Fruit fly (Drosophila melanogaster) whole organism, embryonic: ENCODE data around the gene PH4alphaEFB.

Experiments
- Abd-B ChIP-seq: fragments of 200-800 bp; sonication (Bioruptor generic); optimal IDR thresholded peaks from 2 replicates; lab custom pipeline; 2018; ENCODE audit warnings: missing biosample characterization, mild to moderate bottlenecking, missing genetic modification characterization, moderate library complexity
- Asciz ChIP-seq: fragments of 200-800 bp; sonication (Bioruptor generic); optimal IDR thresholded peaks from 2 replicates; lab custom pipeline; 2017; ENCODE audit warnings: missing biosample characterization, mild to moderate bottlenecking, missing genetic modification characterization, missing genetic modification reagents
- CG10147 ChIP-seq: fragments of 200-800 bp; sonication (Bioruptor generic); optimal IDR thresholded peaks from 2 replicates; lab custom pipeline; 2019; ENCODE audit warnings: missing biosample characterization, mild to moderate bottlenecking, missing genetic modification characterization, moderate library complexity
- CG10654 ChIP-seq: fragments of 200-800 bp; sonication (Bioruptor generic); optimal IDR thresholded peaks from 2 replicates; lab custom pipeline; 2016; ENCODE audit warnings: missing biosample characterization, missing genetic modification characterization
- CG11247 ChIP-seq: fragments of 200-800 bp; sonication (Bioruptor generic); IDR thresholded peaks from 2 replicates; pipeline ENCODE4 v1.3.6; 2022; ENCODE audit warnings: missing biosample characterization, missing genetic modification characterization
- CG14014 ChIP-seq: fragments of 200-800 bp; sonication (Bioruptor generic); IDR thresholded peaks from 2 replicates; pipeline ENCODE4 v1.3.6; 2022; ENCODE audit warnings: missing biosample characterization, missing genetic modification characterization
- CG18476 ChIP-seq: fragments of 200-800 bp; sonication (Bioruptor generic); optimal IDR thresholded peaks from 2 replicates; lab custom pipeline; 2016; ENCODE audit warnings: missing biosample characterization, mild to moderate bottlenecking, missing genetic modification characterization
- CG3407 ChIP-seq: fragments of 200-800 bp; sonication (Bioruptor generic); optimal IDR thresholded peaks from 2 replicates; lab custom pipeline; 2018; ENCODE audit warnings: missing biosample characterization, mild to moderate bottlenecking, missing genetic modification characterization
- CG4854 ChIP-seq: fragments of 200-800 bp; sonication (Bioruptor generic); optimal IDR thresholded peaks from 2 replicates; lab custom pipeline; 2016; ENCODE audit warnings: missing biosample characterization, missing genetic modification characterization, inconsistent platforms
- CG7839 ChIP-seq: fragments of 200-800 bp; sonication (Bioruptor generic); optimal IDR thresholded peaks from 3 replicates; lab custom pipeline; 2018; ENCODE audit warnings: missing biosample characterization, mild to moderate bottlenecking, missing genetic modification characterization, moderate library complexity
- CG7928 ChIP-seq: fragments of 200-800 bp; sonication (Bioruptor generic); optimal IDR thresholded peaks from 2 replicates; lab custom pipeline; 2017; ENCODE audit warnings: missing biosample characterization, mild to moderate bottlenecking, missing genetic modification characterization
- CG8388 ChIP-seq: fragments of 200-800 bp; sonication (Bioruptor generic); optimal IDR thresholded peaks from 2 replicates; lab custom pipeline; 2019; ENCODE audit warnings: missing biosample characterization, mild to moderate bottlenecking, missing genetic modification characterization, moderate library complexity
- CG9932 ChIP-seq: fragments of 200-800 bp; sonication (Bioruptor generic); IDR thresholded peaks from 2 replicates; pipeline ENCODE4 v1.3.6; 2022; ENCODE audit warnings: missing biosample characterization, missing genetic modification characterization
- CkIIα-i1 ChIP-seq: fragments of 200-800 bp; sonication (Bioruptor generic); IDR thresholded peaks from 2 replicates; pipeline ENCODE4 v1.3.6; 2022; ENCODE audit warnings: missing biosample characterization, missing genetic modification characterization
- Dbx ChIP-seq: fragments of 200-800 bp; sonication (Bioruptor generic); IDR thresholded peaks from 3 replicates; pipeline ENCODE4 v1.3.6; 2022; ENCODE audit warnings: missing biosample characterization, missing genetic modification characterization
- ERR ChIP-seq: fragments of 200-800 bp; sonication (Bioruptor generic); optimal IDR thresholded peaks from 2 replicates; lab custom pipeline; 2016; ENCODE audit warnings: missing biosample characterization, missing genetic modification characterization
- Elba2 ChIP-seq: fragments of 200-800 bp; sonication (Bioruptor generic); optimal IDR thresholded peaks from 3 replicates; lab custom pipeline; 2016; ENCODE audit warnings: missing biosample characterization, missing genetic modification characterization
- GATAe ChIP-seq: fragments of 200-800 bp; sonication (Bioruptor generic); conservative IDR thresholded peaks from 2 replicates; pipeline ENCODE4 v1.3.6; 2022; ENCODE audit warnings: missing biosample characterization, missing genetic modification characterization
- Hmx ChIP-seq: fragments of 200-800 bp; sonication (Bioruptor generic); optimal IDR thresholded peaks from 2 replicates; lab custom pipeline; 2016; ENCODE audit warnings: missing biosample characterization, missing genetic modification characterization
- Hr51 ChIP-seq, 2 experiments: fragments of 200-800 bp; sonication (Bioruptor generic); optimal IDR thresholded peaks; 2 replicates in 1 of 2; 3 replicates in 1 of 2; lab custom pipeline; 2016 to 2018; ENCODE audit warnings: missing biosample characterization in 2 of 2, missing genetic modification characterization in 2 of 2, mild to moderate bottlenecking in 1 of 2, moderate library complexity in 1 of 2
- Lpt ChIP-seq: fragments of >200 bp; optimal IDR thresholded peaks from 2 replicates; lab custom pipeline; 2018; ENCODE audit warnings: missing biosample characterization, missing genetic modification characterization
- Sox102F ChIP-seq: fragments of 200-800 bp; sonication (Bioruptor generic); optimal IDR thresholded peaks from 2 replicates; lab custom pipeline; 2018; ENCODE audit warnings: missing biosample characterization, mild to moderate bottlenecking, missing genetic modification characterization, moderate library complexity
- Ssrp ChIP-seq: fragments of 200-800 bp; sonication (Bioruptor generic); optimal IDR thresholded peaks from 2 replicates; lab custom pipeline; 2018; ENCODE audit warnings: missing biosample characterization, mild to moderate bottlenecking, missing genetic modification characterization, moderate library complexity
- Tbp ChIP-seq: fragments of >200 bp; optimal IDR thresholded peaks from 2 replicates; lab custom pipeline; 2018; ENCODE audit warnings: missing biosample characterization, missing genetic modification characterization
- Trl ChIP-seq, 3 experiments: fragments of >200 bp in 2 of 3; fragments of 200-800 bp in 1 of 3; sonication (Bioruptor generic) in 1 of 3; optimal IDR thresholded peaks; 2 replicates in 1 of 3; 3 replicates in 2 of 3; lab custom pipeline; 2016 to 2017; ENCODE audit warnings: missing biosample characterization in 1 of 3, missing genetic modification characterization in 1 of 3
- bab2 ChIP-seq: fragments of 200-800 bp; sonication (Bioruptor generic); optimal IDR thresholded peaks from 2 replicates; lab custom pipeline; 2016; ENCODE audit warnings: missing biosample characterization, missing genetic modification characterization
- bbx ChIP-seq: fragments of 200-800 bp; sonication (Bioruptor generic); IDR thresholded peaks from 2 replicates; pipeline ENCODE4 v1.3.6; 2022; ENCODE audit warnings: missing biosample characterization, missing genetic modification characterization; ENCODE audit not compliant: partially characterized antibody
- bsh ChIP-seq, 2 experiments: fragments of 200-800 bp; sonication (Bioruptor generic); optimal IDR thresholded peaks; 2 replicates each; lab custom pipeline; 2017 to 2018; ENCODE audit warnings: mild to moderate bottlenecking in 2 of 2, missing biosample characterization in 2 of 2, missing genetic modification characterization in 2 of 2, moderate library complexity in 1 of 2
- cad ChIP-seq: fragments of >200 bp; optimal IDR thresholded peaks from 2 replicates; lab custom pipeline; 2017; ENCODE audit warnings: missing biosample characterization, missing genetic modification characterization
- caup ChIP-seq: fragments of 200-800 bp; sonication (Bioruptor generic); optimal IDR thresholded peaks from 3 replicates; lab custom pipeline; 2017; ENCODE audit warnings: missing biosample characterization, mild to moderate bottlenecking, missing genetic modification characterization, moderate library complexity; ENCODE audit not compliant: severe bottlenecking
- crol ChIP-seq: fragments of 200-800 bp; sonication (Bioruptor generic); IDR thresholded peaks from 2 replicates; pipeline ENCODE4 v1.3.6; 2022; ENCODE audit warnings: missing biosample characterization, missing genetic modification characterization
- cwo ChIP-seq: fragments of 200-800 bp; sonication (Bioruptor generic); optimal IDR thresholded peaks from 3 replicates; lab custom pipeline; 2017; ENCODE audit warnings: missing biosample characterization, missing genetic modification characterization, mild to moderate bottlenecking, moderate library complexity, missing genetic modification reagents
- dan ChIP-seq: fragments of 200-800 bp; sonication (Bioruptor generic); IDR thresholded peaks from 2 replicates; pipeline ENCODE4 v1.3.6; 2022; ENCODE audit warnings: missing biosample characterization, missing genetic modification characterization
- dm ChIP-seq: fragments of 200-800 bp; sonication (Bioruptor generic); optimal IDR thresholded peaks from 3 replicates; lab custom pipeline; 2016; ENCODE audit warnings: missing biosample characterization, missing genetic modification characterization
- dpn ChIP-seq, 2 experiments: fragments of 200-800 bp; sonication (Bioruptor generic); optimal IDR thresholded peaks; 3 replicates each; lab custom pipeline; 2016; ENCODE audit warnings: missing biosample characterization in 2 of 2, missing genetic modification characterization in 2 of 2
- ems ChIP-seq: fragments of 200-800 bp; sonication (Bioruptor generic); optimal IDR thresholded peaks from 3 replicates; lab custom pipeline; 2016; ENCODE audit warnings: missing biosample characterization, missing genetic modification characterization
- fd96Cb ChIP-seq: fragments of 200-800 bp; sonication (Bioruptor generic); optimal IDR thresholded peaks from 2 replicates; lab custom pipeline; 2018; ENCODE audit warnings: missing biosample characterization, mild to moderate bottlenecking, missing genetic modification characterization, moderate library complexity
- ftz-f1 ChIP-seq: fragments of 200-800 bp; sonication (Bioruptor generic); optimal IDR thresholded peaks from 2 replicates; lab custom pipeline; 2016; ENCODE audit warnings: missing biosample characterization, missing genetic modification characterization
- gcm ChIP-seq: fragments of 200-800 bp; sonication (Bioruptor generic); optimal IDR thresholded peaks from 2 replicates; lab custom pipeline; 2019; ENCODE audit warnings: missing biosample characterization, mild to moderate bottlenecking, missing genetic modification characterization, moderate library complexity
- gro ChIP-seq: fragments of 200-800 bp; sonication (Bioruptor generic); optimal IDR thresholded peaks from 2 replicates; lab custom pipeline; 2016; ENCODE audit warnings: missing biosample characterization, missing genetic modification characterization
- gt ChIP-seq: fragments of 200-800 bp; sonication (Bioruptor generic); IDR thresholded peaks from 2 replicates; pipeline ENCODE4 v1.3.6; 2022; ENCODE audit warnings: missing biosample characterization, missing genetic modification characterization
- jing ChIP-seq: fragments of 200-800 bp; sonication (Bioruptor generic); optimal IDR thresholded peaks from 2 replicates; lab custom pipeline; 2018; ENCODE audit warnings: missing biosample characterization, mild to moderate bottlenecking, missing genetic modification characterization
- kni ChIP-seq: fragments of 200-800 bp; sonication (Bioruptor generic); optimal IDR thresholded peaks from 3 replicates; lab custom pipeline; 2017; ENCODE audit warnings: mild to moderate bottlenecking, missing biosample characterization, missing genetic modification reagents, missing genetic modification characterization
- lmd ChIP-seq: fragments of 200-800 bp; sonication (Bioruptor generic); IDR thresholded peaks from 2 replicates; pipeline ENCODE4 v1.3.6; 2022; ENCODE audit warnings: missing biosample characterization, missing genetic modification characterization
- pnt ChIP-seq: fragments of 200-800 bp; sonication (Bioruptor generic); optimal IDR thresholded peaks from 3 replicates; lab custom pipeline; 2016; ENCODE audit warnings: missing biosample characterization, missing genetic modification characterization
- sd ChIP-seq: fragments of 200-800 bp; sonication (Bioruptor generic); optimal IDR thresholded peaks from 3 replicates; lab custom pipeline; 2018; ENCODE audit warnings: missing biosample characterization, mild to moderate bottlenecking, missing genetic modification characterization, moderate library complexity
- seq ChIP-seq: fragments of 200-800 bp; sonication (Bioruptor generic); IDR thresholded peaks from 2 replicates; pipeline ENCODE4 v1.3.6; 2022; ENCODE audit warnings: missing biosample characterization, missing genetic modification characterization
- sr ChIP-seq: fragments of 200-800 bp; sonication (Bioruptor generic); IDR thresholded peaks from 3 replicates; pipeline ENCODE4 v1.3.6; 2022; ENCODE audit warnings: missing biosample characterization, missing genetic modification characterization
- wek ChIP-seq: fragments of 200-800 bp; sonication (Bioruptor generic); optimal IDR thresholded peaks from 3 replicates; lab custom pipeline; 2018; ENCODE audit warnings: missing biosample characterization, mild to moderate bottlenecking, missing genetic modification characterization, moderate library complexity

PH4alphaEFB gene

dm6 chr3R:30531989-30532653 lies 66.3 kb downstream of the PH4alphaEFB start, which contains the start of gene tmod (continued):
- TF ChIP-seq bbx (peak; percentile 35; the same call in 1 of the 2 replicates), dan (GFP tag; lab: Robert Waterston, UW) (no peak), jing (GFP tag; lab: Kevin White, UChicago) (no peak), GATAe (GFP tag; lab: Robert Waterston, UW) (no peak), sr (GFP tag; lab: Robert Waterston, UW) (peak; percentile 36; the same call in 1 of the 3 replicates), Tbp (GFP tag; lab: Kevin White, UChicago) (no peak), ems (GFP tag; lab: Kevin White, UChicago) (peak; percentile 13), cwo (no peak), CG14014 (GFP tag; lab: Robert Waterston, UW) (0 out of 2 replicates have a peak, but pooled peaks have one; percentile 5), CG7839 (tag; lab: Kevin White, UChicago) (peak; percentile 63), sd (no peak), crol (GFP tag; lab: Robert Waterston, UW) (peak; percentile 85), cad (GFP tag; lab: Kevin White, UChicago) (no peak), Hr51 (GFP tag; optimal IDR thresholded peaks at IDR 0.05; lab: Kevin White, UChicago) (peak in 1 of 2 experiments; percentile 64), CG3407 (GFP tag; lab: Kevin White, UChicago) (peak; percentile 25), bsh (GFP tag; optimal IDR thresholded peaks at IDR 0.05; lab: Kevin White, UChicago) (peak in 1 of 2 experiments; percentile 69), Lpt (no peak), seq (no peak), dpn (GFP tag; optimal IDR thresholded peaks at IDR 0.05; lab: Kevin White, UChicago) (peak in 1 of 2 experiments; percentile 52), CG10654 (GFP tag; lab: Kevin White, UChicago) (peak; percentile 25), Ssrp (tag; lab: Kevin White, UChicago) (peak; percentile 62), Elba2 (GFP tag; lab: Kevin White, UChicago) (no peak), Asciz (GFP tag; lab: Kevin White, UChicago) (peak; percentile 3), CG7928 (GFP tag; lab: Kevin White, UChicago) (no peak), CkIIα-i1 (GFP tag; lab: Robert Waterston, UW) (no peak), CG18476 (GFP tag; lab: Kevin White, UChicago) (peak; percentile 45), CG4854 (GFP tag; lab: Kevin White, UChicago) (no peak), ftz-f1 (GFP tag; lab: Kevin White, UChicago) (peak; percentile 36), Trl (optimal IDR thresholded peaks at IDR 0.05; lab: Kevin White, UChicago) (peak; percentile 79 to 84), Trl (GFP tag; optimal IDR thresholded peaks at IDR 0.05; lab: Kevin White, UChicago) (no peak), kni (GFP tag; lab: Kevin White, UChicago) (peak; percentile 17), CG11247 (GFP tag; lab: Robert Waterston, UW) (no peak), CG10147 (GFP tag; lab: Kevin White, UChicago) (peak; percentile 19), lmd (GFP tag; lab: Robert Waterston, UW) (0 out of 2 replicates have a peak, but pooled peaks have one; percentile 28), dm (GFP tag; lab: Kevin White, UChicago) (no peak), CG9932 (GFP tag; lab: Robert Waterston, UW) (0 out of 2 replicates have a peak, but pooled peaks have one; percentile 16), gro (GFP tag; lab: Kevin White, UChicago) (no peak), Sox102F (peak; percentile 57), fd96Cb (tag; lab: Kevin White, UChicago) (peak; percentile 76), Abd-B (GFP tag; lab: Kevin White, UChicago) (peak; percentile 26), Dbx (GFP tag; lab: Robert Waterston, UW) (peak; percentile 55; the same call in 1 of the 3 replicates), caup (GFP tag; lab: Kevin White, UChicago) (peak; percentile 24), pnt (GFP tag; lab: Kevin White, UChicago) (peak; percentile 57), gcm (GFP tag; lab: Kevin White, UChicago) (peak; percentile 40), ERR (GFP tag; lab: Kevin White, UChicago) (no peak), wek (GFP tag; lab: Kevin White, UChicago) (peak; percentile 55), bab2 (no peak), CG8388 (peak; percentile 54), gt (GFP tag; lab: Robert Waterston, UW) (no peak), Hmx (no peak)
